Fruit fly (Drosophila melanogaster) whole organism, embryonic: ENCODE measurements around the gene Rbbp5.

ENCODE experiments used
- ATbp ChIP-seq: fragments of 200-800 bp; sonication (Bioruptor generic); optimal IDR thresholded peaks from 2 replicates; lab custom pipeline; 2017; ENCODE audit warnings: missing biosample characterization, mild to moderate bottlenecking, missing genetic modification characterization, missing genetic modification reagents
- Atf6 ChIP-seq: fragments of 200-800 bp; sonication (Bioruptor generic); IDR thresholded peaks from 2 replicates; pipeline ENCODE4 v1.3.6; 2022; ENCODE audit warnings: missing biosample characterization, missing genetic modification characterization
- CG10462 ChIP-seq: fragments of 200-800 bp; sonication (Bioruptor generic); optimal IDR thresholded peaks from 2 replicates; lab custom pipeline; 2016; ENCODE audit warnings: missing biosample characterization, missing genetic modification characterization
- CG10543 ChIP-seq: fragments of 200-800 bp; sonication (Bioruptor generic); optimal IDR thresholded peaks from 3 replicates; lab custom pipeline; 2017; ENCODE audit warnings: missing biosample characterization, mild to moderate bottlenecking, missing genetic modification characterization, moderate library complexity
- CG12299 ChIP-seq: fragments of 200-800 bp; sonication (Bioruptor generic); optimal IDR thresholded peaks from 2 replicates; lab custom pipeline; 2018; ENCODE audit warnings: missing biosample characterization, mild to moderate bottlenecking, missing genetic modification characterization
- CG12769 ChIP-seq: fragments of 200-800 bp; sonication (Bioruptor generic); optimal IDR thresholded peaks from 2 replicates; lab custom pipeline; 2019; ENCODE audit warnings: missing biosample characterization, mild to moderate bottlenecking, missing genetic modification characterization, moderate library complexity
- CG13287 ChIP-seq: fragments of 200-800 bp; sonication (Bioruptor generic); IDR thresholded peaks from 2 replicates; pipeline ENCODE4 v1.3.6; 2022; ENCODE audit warnings: missing biosample characterization, missing genetic modification characterization; ENCODE audit not compliant: partially characterized antibody
- CG13296 ChIP-seq: fragments of 200-800 bp; sonication (Bioruptor generic); optimal IDR thresholded peaks from 3 replicates; lab custom pipeline; 2018; ENCODE audit warnings: missing biosample characterization, mild to moderate bottlenecking, missing genetic modification characterization
- CG14710 ChIP-seq: fragments of 200-800 bp; sonication (Bioruptor generic); optimal IDR thresholded peaks from 3 replicates; lab custom pipeline; 2019; ENCODE audit warnings: missing biosample characterization, mild to moderate bottlenecking, missing genetic modification characterization, moderate library complexity
- CG15073 ChIP-seq: fragments of 200-800 bp; sonication (Bioruptor generic); optimal IDR thresholded peaks from 2 replicates; lab custom pipeline; 2016; ENCODE audit warnings: missing biosample characterization, missing genetic modification characterization
- CG17361 ChIP-seq: fragments of 200-800 bp; sonication (Bioruptor generic); IDR thresholded peaks from 3 replicates; pipeline ENCODE4 v1.3.6; 2022; ENCODE audit warnings: missing biosample characterization, missing genetic modification characterization
- CG18599 ChIP-seq: fragments of 200-800 bp; sonication (Bioruptor generic); optimal IDR thresholded peaks from 3 replicates; lab custom pipeline; 2017; ENCODE audit warnings: missing biosample characterization, missing genetic modification characterization, mild to moderate bottlenecking, moderate library complexity, missing genetic modification reagents
- CG34376 ChIP-seq: fragments of 200-800 bp; sonication (Bioruptor generic); optimal IDR thresholded peaks from 2 replicates; lab custom pipeline; 2018; ENCODE audit warnings: missing biosample characterization, mild to moderate bottlenecking, missing genetic modification characterization
- CG5180 ChIP-seq: fragments of 200-800 bp; sonication (Bioruptor generic); optimal IDR thresholded peaks from 3 replicates; lab custom pipeline; 2017; ENCODE audit warnings: missing biosample characterization, missing genetic modification characterization, mild to moderate bottlenecking, moderate library complexity, missing genetic modification reagents
- CG5245 ChIP-seq: fragments of 200-800 bp; sonication (Bioruptor generic); optimal IDR thresholded peaks from 3 replicates; lab custom pipeline; 2016; ENCODE audit warnings: missing biosample characterization, missing genetic modification characterization
- CG7556 ChIP-seq: fragments of 200-800 bp; sonication (Bioruptor generic); optimal IDR thresholded peaks from 2 replicates; lab custom pipeline; 2017; ENCODE audit warnings: missing biosample characterization, mild to moderate bottlenecking, missing genetic modification characterization
- CG8089 ChIP-seq: fragments of 200-800 bp; sonication (Bioruptor generic); optimal IDR thresholded peaks from 3 replicates; lab custom pipeline; 2016; ENCODE audit warnings: missing biosample characterization, missing genetic modification characterization
- Dip2 ChIP-seq: fragments of 200-800 bp; sonication (Bioruptor generic); IDR thresholded peaks from 2 replicates; pipeline ENCODE4 v1.3.6; 2022; ENCODE audit warnings: missing biosample characterization, missing genetic modification characterization
- Dll ChIP-seq: fragments of 200-800 bp; sonication (Bioruptor generic); IDR thresholded peaks from 4 replicates; pipeline ENCODE4 v1.3.6; 2022; ENCODE audit warnings: missing biosample characterization, missing genetic modification characterization; ENCODE audit not compliant: partially characterized antibody
- ERR ChIP-seq: fragments of 200-800 bp; sonication (Bioruptor generic); optimal IDR thresholded peaks from 2 replicates; lab custom pipeline; 2016; ENCODE audit warnings: missing biosample characterization, missing genetic modification characterization
- Eip74EF ChIP-seq, 2 experiments: fragments of 200-800 bp in 1 of 2; fragments of >200 bp in 1 of 2; sonication (Bioruptor generic) in 1 of 2; optimal IDR thresholded peaks; 2 replicates each; lab custom pipeline; 2017 to 2019; ENCODE audit warnings: missing biosample characterization in 2 of 2, missing genetic modification characterization in 2 of 2, mild to moderate bottlenecking in 1 of 2, moderate library complexity in 1 of 2
- Elba2 ChIP-seq: fragments of 200-800 bp; sonication (Bioruptor generic); optimal IDR thresholded peaks from 3 replicates; lab custom pipeline; 2016; ENCODE audit warnings: missing biosample characterization, missing genetic modification characterization
- Hand ChIP-seq: fragments of 200-800 bp; sonication (Bioruptor generic); optimal IDR thresholded peaks from 2 replicates; lab custom pipeline; 2017; ENCODE audit warnings: mild to moderate bottlenecking, missing biosample characterization, missing genetic modification reagents, missing genetic modification characterization
- Hr39 ChIP-seq: fragments of >200 bp; optimal IDR thresholded peaks from 2 replicates; lab custom pipeline; 2017
- MBD-R2 ChIP-seq: fragments of 200-800 bp; sonication (Bioruptor generic); IDR thresholded peaks from 2 replicates; pipeline ENCODE4 v1.3.6; 2022; ENCODE audit warnings: missing biosample characterization, missing genetic modification characterization
- NC2β ChIP-seq: fragments of 200-800 bp; sonication (Bioruptor generic); optimal IDR thresholded peaks from 2 replicates; lab custom pipeline; 2016; ENCODE audit warnings: missing biosample characterization, missing genetic modification characterization
- Nf-YA ChIP-seq: fragments of 200-800 bp; sonication (Bioruptor generic); IDR thresholded peaks from 2 replicates; pipeline ENCODE4 v1.3.6; 2022; ENCODE audit warnings: missing biosample characterization, missing genetic modification characterization
- Pdp1 ChIP-seq, 2 experiments: fragments of 200-800 bp; sonication (Bioruptor generic); optimal IDR thresholded peaks; 3 replicates each; lab custom pipeline; 2016; ENCODE audit warnings: missing biosample characterization in 2 of 2, missing genetic modification characterization in 2 of 2, mild to moderate bottlenecking in 1 of 2, moderate library complexity in 1 of 2
- Ptx1 ChIP-seq: fragments of 200-800 bp; sonication (Bioruptor generic); IDR thresholded peaks from 2 replicates; pipeline ENCODE4 v1.3.6; 2022; ENCODE audit warnings: missing biosample characterization, missing genetic modification characterization
- Ravus ChIP-seq: fragments of 200-800 bp; sonication (Bioruptor generic); IDR thresholded peaks from 2 replicates; pipeline ENCODE4 v1.3.6; 2022; ENCODE audit warnings: missing biosample characterization, missing genetic modification characterization
- Scr ChIP-seq: fragments of 200-800 bp; sonication (Bioruptor generic); IDR thresholded peaks from 2 replicates; pipeline ENCODE4 v1.3.6; 2022; ENCODE audit warnings: missing biosample characterization, missing genetic modification characterization; ENCODE audit not compliant: partially characterized antibody
- crc ChIP-seq: fragments of 200-800 bp; sonication (Bioruptor generic); optimal IDR thresholded peaks from 2 replicates; lab custom pipeline; 2016; ENCODE audit warnings: missing biosample characterization, missing genetic modification characterization
- dati ChIP-seq: fragments of 200-800 bp; sonication (Bioruptor generic); IDR thresholded peaks from 2 replicates; pipeline ENCODE4 v1.3.6; 2022; ENCODE audit warnings: missing biosample characterization, missing genetic modification characterization
- en ChIP-seq: fragments of 200-800 bp; sonication (Bioruptor generic); optimal IDR thresholded peaks from 2 replicates; lab custom pipeline; 2016; ENCODE audit warnings: missing biosample characterization, missing genetic modification characterization
- ewg ChIP-seq: fragments of 200-800 bp; sonication (Bioruptor generic); optimal IDR thresholded peaks from 3 replicates; lab custom pipeline; 2017; ENCODE audit warnings: mild to moderate bottlenecking, missing biosample characterization, missing genetic modification reagents, missing genetic modification characterization
- fd64A ChIP-seq: fragments of 200-800 bp; sonication (Bioruptor generic); optimal IDR thresholded peaks from 3 replicates; lab custom pipeline; 2018; ENCODE audit warnings: missing biosample characterization, mild to moderate bottlenecking, missing genetic modification characterization
- ftz-f1 ChIP-seq: fragments of 200-800 bp; sonication (Bioruptor generic); optimal IDR thresholded peaks from 2 replicates; lab custom pipeline; 2016; ENCODE audit warnings: missing biosample characterization, missing genetic modification characterization
- grn ChIP-seq: fragments of 200-800 bp; sonication (Bioruptor generic); optimal IDR thresholded peaks from 3 replicates; lab custom pipeline; 2017; ENCODE audit warnings: missing biosample characterization, missing genetic modification characterization
- hth ChIP-seq: fragments of >200 bp; optimal IDR thresholded peaks from 2 replicates; lab custom pipeline; 2017; ENCODE audit warnings: inconsistent platforms
- lola ChIP-seq, 3 experiments: fragments of >200 bp in 2 of 3; fragments of 200-800 bp in 1 of 3; sonication (Bioruptor generic) in 1 of 3; optimal IDR thresholded peaks; 2 replicates each; lab custom pipeline; 2017 to 2019; ENCODE audit warnings: missing biosample characterization in 3 of 3, missing genetic modification characterization in 3 of 3, mild to moderate bottlenecking in 1 of 3, moderate library complexity in 1 of 3
- nau ChIP-seq: fragments of 200-800 bp; sonication (Bioruptor generic); optimal IDR thresholded peaks from 3 replicates; lab custom pipeline; 2017; ENCODE audit warnings: missing biosample characterization, mild to moderate bottlenecking, missing genetic modification characterization, missing genetic modification reagents
- nerfin-2 ChIP-seq: fragments of 200-800 bp; sonication (Bioruptor generic); IDR thresholded peaks from 2 replicates; pipeline ENCODE4 v1.3.6; 2022; ENCODE audit warnings: missing biosample characterization, missing genetic modification characterization; ENCODE audit not compliant: partially characterized antibody
- prd ChIP-seq, 3 experiments: fragments of >200 bp in 2 of 3; fragments of 200-800 bp in 1 of 3; sonication (Bioruptor generic) in 1 of 3; optimal IDR thresholded peaks in 2 of 3; IDR thresholded peaks in 1 of 3; 2 replicates in 2 of 3; 3 replicates in 1 of 3; pipeline versions ENCODE4 v1.3.6 to Lab custom; 2017 to 2022; ENCODE audit warnings: missing biosample characterization in 1 of 3, missing genetic modification characterization in 1 of 3
- scrt ChIP-seq: fragments of 200-800 bp; sonication (Bioruptor generic); optimal IDR thresholded peaks from 2 replicates; lab custom pipeline; 2018; ENCODE audit warnings: missing biosample characterization, mild to moderate bottlenecking, missing genetic modification characterization, moderate library complexity
- sd ChIP-seq: fragments of 200-800 bp; sonication (Bioruptor generic); optimal IDR thresholded peaks from 3 replicates; lab custom pipeline; 2018; ENCODE audit warnings: missing biosample characterization, mild to moderate bottlenecking, missing genetic modification characterization, moderate library complexity
- slou ChIP-seq: fragments of 200-800 bp; sonication (Bioruptor generic); optimal IDR thresholded peaks from 3 replicates; lab custom pipeline; 2016; ENCODE audit warnings: missing biosample characterization, missing genetic modification characterization
- sr ChIP-seq: fragments of 200-800 bp; sonication (Bioruptor generic); IDR thresholded peaks from 3 replicates; pipeline ENCODE4 v1.3.6; 2022; ENCODE audit warnings: missing biosample characterization, missing genetic modification characterization
- tgo ChIP-seq: fragments of 200-800 bp; sonication (Bioruptor generic); IDR thresholded peaks from 3 replicates; pipeline ENCODE4 v1.3.6; 2022; ENCODE audit warnings: missing biosample characterization, missing genetic modification characterization

The Rbbp5 gene

dm6 chr3L:20375878-20376563, 28.3 kb upstream of the Rbbp5 start, which contains the start of the genes Ide and RhoBTB (continued):
- peak; percentile 63 for TF ChIP-seq CG10462 (GFP tag; lab: Kevin White, UChicago)
- TF ChIP-seq slou: peak; percentile 70
- peak; percentile 53 for TF ChIP-seq ATbp
- TF ChIP-seq hth (lab: Kevin White, UChicago): no peak
- TF ChIP-seq Ptx1 (GFP tag; lab: Robert Waterston, UW): peak; percentile 76
- peak; percentile 6; the same call in 1 of the 2 replicates for TF ChIP-seq Ravus (GFP tag; lab: Robert Waterston, UW)
- TF ChIP-seq prd (optimal IDR thresholded peaks at IDR 0.05; lab: Kevin White, UChicago): no peak
- peak; percentile 82 for TF ChIP-seq prd (GFP tag; IDR thresholded peaks at IDR 0.05; lab: Robert Waterston, UW)
- TF ChIP-seq CG7556 (GFP tag; lab: Kevin White, UChicago): peak; percentile 69
- no peak for TF ChIP-seq Eip74EF (GFP tag; optimal IDR thresholded peaks at IDR 0.05; lab: Kevin White, UChicago)
- peak; percentile 74 for TF ChIP-seq ewg (GFP tag; lab: Kevin White, UChicago)
- TF ChIP-seq CG5245 (GFP tag; lab: Kevin White, UChicago): peak; percentile 52
- TF ChIP-seq CG14710 (tag; lab: Kevin White, UChicago): peak; percentile 87
- TF ChIP-seq CG10543 (GFP tag; lab: Kevin White, UChicago): peak; percentile 85
- peak; percentile 36 for TF ChIP-seq Hr39 (lab: Kevin White, UChicago)
- no peak for TF ChIP-seq nau (GFP tag; lab: Kevin White, UChicago)
- TF ChIP-seq dati (GFP tag; lab: Robert Waterston, UW): no peak
- peak; percentile 27 for TF ChIP-seq CG12299
- TF ChIP-seq tgo (GFP tag; lab: Robert Waterston, UW): peak; percentile 66
- TF ChIP-seq crc (GFP tag; lab: Kevin White, UChicago): peak; percentile 67
- peak; percentile 66 for TF ChIP-seq NC2β (GFP tag; lab: Kevin White, UChicago)
- TF ChIP-seq en (GFP tag; lab: Kevin White, UChicago): peak; percentile 52
- TF ChIP-seq Elba2 (GFP tag; lab: Kevin White, UChicago): peak; percentile 94
- peak in 1 of 3 experiments; percentile 79 for TF ChIP-seq lola (GFP tag; optimal IDR thresholded peaks at IDR 0.05; lab: Kevin White, UChicago)
- no peak for TF ChIP-seq nerfin-2 (GFP tag; lab: Robert Waterston, UW)
- TF ChIP-seq CG8089 (GFP tag; lab: Kevin White, UChicago): peak; percentile 77
- no peak for TF ChIP-seq Dll (GFP tag; lab: Robert Waterston, UW)
- TF ChIP-seq Hand (GFP tag; lab: Kevin White, UChicago): no peak
- peak; percentile 16; the same call in 1 of the 2 replicates for TF ChIP-seq CG13287 (GFP tag; lab: Robert Waterston, UW)
- TF ChIP-seq Nf-YA (GFP tag; lab: Robert Waterston, UW): no peak
- peak; percentile 51 for TF ChIP-seq MBD-R2 (GFP tag; lab: Robert Waterston, UW)
- TF ChIP-seq sd (tag; lab: Kevin White, UChicago): peak; percentile 80
- TF ChIP-seq CG5180 (GFP tag; lab: Kevin White, UChicago): no peak
- no peak for TF ChIP-seq scrt (GFP tag; lab: Kevin White, UChicago)
- peak; percentile 63; the same call in 1 of the 2 replicates for TF ChIP-seq Atf6
- peak; percentile 64 for TF ChIP-seq ERR (GFP tag; lab: Kevin White, UChicago)
- peak; percentile 80 for TF ChIP-seq CG18599 (GFP tag; lab: Kevin White, UChicago)
- TF ChIP-seq CG12769: peak; percentile 77
- no peak for TF ChIP-seq fd64A
- peak; percentile 92 for TF ChIP-seq CG17361 (GFP tag; lab: Robert Waterston, UW)
- peak; percentile 24 for TF ChIP-seq CG15073 (GFP tag; lab: Kevin White, UChicago)
- peak; percentile 59 for TF ChIP-seq CG34376
- TF ChIP-seq sr (GFP tag; lab: Robert Waterston, UW): no peak
- TF ChIP-seq Pdp1 (GFP tag; optimal IDR thresholded peaks at IDR 0.05; lab: Kevin White, UChicago): peak; percentile 80 to 90
- peak; percentile 57 for TF ChIP-seq CG13296
- TF ChIP-seq ftz-f1 (GFP tag; lab: Kevin White, UChicago): peak; percentile 28
- TF ChIP-seq Scr: 0 out of 2 replicates have a peak, but pooled peaks have one; percentile 36
- TF ChIP-seq Dip2 (GFP tag; lab: Robert Waterston, UW): peak; percentile 31; the same call in 1 of the 2 replicates
- no peak for TF ChIP-seq grn
